Fruit fly (Drosophila melanogaster) whole organism: ENCODE data around the gene SWIP.

Experiments
- CG8478 ChIP-seq: fragments of >200 bp; optimal IDR thresholded peaks from 2 replicates; lab custom pipeline; 2018; ENCODE audit warnings: inconsistent platforms
- Dll ChIP-seq: fragments of >200 bp; optimal IDR thresholded peaks from 2 replicates; lab custom pipeline; 2017
- EcR ChIP-seq, 2 experiments: fragments of >200 bp; optimal IDR thresholded peaks; 2 replicates each; lab custom pipeline; 2017; ENCODE audit warnings: missing biosample characterization in 2 of 2, missing genetic modification characterization in 2 of 2, missing genetic modification reagents in 2 of 2
- pan ChIP-seq: fragments of >200 bp; optimal IDR thresholded peaks from 2 replicates; lab custom pipeline; 2017
- psq ChIP-seq: fragments of >200 bp; optimal IDR thresholded peaks from 2 replicates; lab custom pipeline; 2017
- usp ChIP-seq: fragments of >200 bp; optimal IDR thresholded peaks from 2 replicates; lab custom pipeline; 2017; ENCODE audit warnings: missing biosample characterization, missing genetic modification characterization, mixed read lengths

DNA sequence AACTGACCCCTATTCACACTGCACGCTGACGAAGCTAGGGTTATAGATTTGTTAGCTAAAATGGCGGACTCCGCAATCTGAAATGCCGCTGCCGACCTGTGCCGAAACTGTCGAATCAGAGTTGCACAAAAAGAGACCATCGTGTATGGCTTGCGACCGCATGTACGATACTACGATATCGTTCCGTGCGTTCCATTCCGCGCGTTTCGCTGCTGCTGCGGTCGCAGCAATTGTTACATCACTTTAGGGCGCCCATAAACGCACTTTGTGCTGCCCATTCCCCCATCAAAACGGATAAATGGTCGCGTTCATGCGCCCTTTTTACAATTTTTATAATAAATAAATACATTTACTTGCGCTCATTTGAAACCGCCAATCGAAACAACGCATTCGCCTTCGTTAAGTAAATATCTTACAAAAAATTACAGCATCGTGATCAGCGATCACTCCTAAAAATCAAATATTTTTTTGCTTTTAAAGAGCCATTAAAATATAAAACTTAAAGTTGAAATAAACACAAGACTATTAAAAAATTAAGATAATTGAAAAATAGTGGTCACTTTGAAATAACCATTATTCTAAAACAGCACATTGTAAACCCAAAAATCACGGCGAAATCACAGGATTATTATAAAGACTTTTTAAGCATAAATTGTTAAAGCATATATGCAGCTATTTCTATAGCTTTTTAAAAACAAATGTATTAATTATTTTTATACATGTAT, 6.8 kb downstream of the SWIP start, which contains the start of gene Cyp1:
- TF ChIP-seq EcR (GFP tag; optimal IDR thresholded peaks at IDR 0.05; lab: Kevin White, UChicago) = no peak
- no peak for TF ChIP-seq Dll (lab: Kevin White, UChicago)
- TF ChIP-seq usp = no peak
- TF ChIP-seq psq (lab: Kevin White, UChicago) = no peak
- no peak for TF ChIP-seq pan (lab: Kevin White, UChicago)
- TF ChIP-seq CG8478 (lab: Kevin White, UChicago) = no peak
